Worm (Caenorhabditis elegans) whole organism, midembryonic: ENCODE results near the gene prk-2.

Experiments used
- flt-1 ChIP-seq: fragments of 200-800 bp; sonication (Bioruptor generic); IDR thresholded peaks from 2 replicates; pipeline ENCODE4 v1.3.6; 2022; ENCODE audit warnings: missing genetic modification characterization, missing compliant biosample characterization
- ztf-23 ChIP-seq: fragments of 200-800 bp; sonication (Bioruptor generic); IDR thresholded peaks from 2 replicates; pipeline ENCODE4 v1.3.6; 2022; ENCODE audit warnings: missing genetic modification reagents, missing genetic modification characterization, missing compliant biosample characterization

ce11 chrIII:3400444-3400843, 30.4 kb upstream of the prk-2 start:
- TF ChIP-seq flt-1 (GFP tag; lab: Robert Waterston, UW) (no peak), ztf-23 (GFP tag; lab: Robert Waterston, UW) (no peak)
